Fruit fly (Drosophila melanogaster): ENCODE measurements around the gene CG32152.

CG32152 gene

dm6 chr3L:16113607-16114337 is 30.1 kb downstream of the CG32152 start (continued):
- TF ChIP-seq CG14014 (GFP tag; IDR thresholded peaks at IDR 0.05) (peak; percentile 80), tin (GFP tag; optimal IDR thresholded peaks at IDR 0.05) (peak; percentile 78), CrebB (tag; optimal IDR thresholded peaks at IDR 0.05) (peak; percentile 48), ro (GFP tag; IDR thresholded peaks at IDR 0.05) (no peak), CG5180 (GFP tag; optimal IDR thresholded peaks at IDR 0.05) (no peak), CG15696 (tag; optimal IDR thresholded peaks at IDR 0.05) (peak; percentile 64), HmgD (GFP tag; optimal IDR thresholded peaks at IDR 0.05) (peak; percentile 74), CG8478 (optimal IDR thresholded peaks at IDR 0.05) (no peak), CG3065 (GFP tag; optimal IDR thresholded peaks at IDR 0.05) (no peak), CG4360 (GFP tag; IDR thresholded peaks at IDR 0.05) (peak; percentile 48), CG15514 (GFP tag; optimal IDR thresholded peaks at IDR 0.05) (peak; percentile 89), pzg (GFP tag; optimal IDR thresholded peaks at IDR 0.05) (peak; percentile 86), dimm (GFP tag; IDR thresholded peaks at IDR 0.05) (peak; percentile 45; the same call in 1 of the 2 replicates), CG7357 (GFP tag; IDR thresholded peaks at IDR 0.05) (peak; percentile 19; the same call in 1 of the 3 replicates), ap (GFP tag; IDR thresholded peaks at IDR 0.05) (peak; percentile 57), CG7839 (tag; optimal IDR thresholded peaks at IDR 0.05) (no peak), CG6254 (GFP tag; optimal IDR thresholded peaks at IDR 0.05) (peak; percentile 55), CG10959 (GFP tag; IDR thresholded peaks at IDR 0.05) (0 out of 2 replicates have a peak, but pooled peaks have one; percentile 29), D19A (tag; optimal IDR thresholded peaks at IDR 0.05) (peak; percentile 66), CG15601 (tag; optimal IDR thresholded peaks at IDR 0.05) (peak; percentile 70), lov (optimal IDR thresholded peaks at IDR 0.05) (no peak), lov (GFP tag; IDR thresholded peaks at IDR 0.05) (0 out of 3 replicates have a peak, but pooled peaks have one; percentile 53), Ravus (GFP tag; IDR thresholded peaks at IDR 0.05) (no peak; the same call in 1 of the 2 replicates), Blimp-1 (GFP tag; optimal IDR thresholded peaks at IDR 0.05) (no peak), CG12236 (GFP tag; optimal IDR thresholded peaks at IDR 0.05) (peak; percentile 64), HLH4C (GFP tag; IDR thresholded peaks at IDR 0.05; ENCODE audit: partially characterized antibody) (peak; percentile 65), dysf (GFP tag; IDR thresholded peaks at IDR 0.05) (peak; percentile 85), CG18262 (tag; optimal IDR thresholded peaks at IDR 0.05) (peak; percentile 83), Bteb2 (GFP tag; optimal IDR thresholded peaks at IDR 0.05) (peak; percentile 73), oc (tag; optimal IDR thresholded peaks at IDR 0.05) (no peak), HHEX (GFP tag; optimal IDR thresholded peaks at IDR 0.05) (no peak), trem (tag; optimal IDR thresholded peaks at IDR 0.05) (peak; percentile 59), CG10274 (GFP tag; optimal IDR thresholded peaks at IDR 0.05) (peak; percentile 30), Hr3 (GFP tag; optimal IDR thresholded peaks at IDR 0.05) (peak; percentile 79), lilli (GFP tag; optimal IDR thresholded peaks at IDR 0.05) (peak; percentile 94), CG18764 (GFP tag; optimal IDR thresholded peaks at IDR 0.05) (peak; percentile 65), Six4 (GFP tag; optimal IDR thresholded peaks at IDR 0.05) (peak; percentile 76), CTCF (GFP tag; optimal IDR thresholded peaks at IDR 0.05) (no peak), ato (GFP tag; IDR thresholded peaks at IDR 0.05; ENCODE audit: partially characterized antibody) (peak; percentile 50; the same call in 1 of the 2 replicates), Stat92E (GFP tag; optimal IDR thresholded peaks at IDR 0.05) (peak in 1 of 3 experiments; percentile 70), Trl (optimal IDR thresholded peaks at IDR 0.05) (no peak), Trl (GFP tag; optimal IDR thresholded peaks at IDR 0.05) (peak; percentile 84), chm (GFP tag; IDR thresholded peaks at IDR 0.05) (peak; percentile 88), CG17568 (GFP tag; optimal IDR thresholded peaks at IDR 0.05) (no peak), zen2 (GFP tag; IDR thresholded peaks at IDR 0.05; ENCODE audit: partially characterized antibody) (no peak; the same call in 2 of the 3 replicates), bowl (GFP tag; IDR thresholded peaks at IDR 0.05) (no peak), Rfx (GFP tag; IDR thresholded peaks at IDR 0.05) (peak; percentile 90), wdn (GFP tag; IDR thresholded peaks at IDR 0.05) (no peak), kay (GFP tag; optimal IDR thresholded peaks at IDR 0.05) (peak; percentile 83), CG4282 (GFP tag; optimal IDR thresholded peaks at IDR 0.05) (peak; percentile 75)
